Worm (Caenorhabditis elegans) whole organism, young adult: ENCODE results near the gene K11D12.13.

Experiments
- C17E4.6 ChIP-seq: fragments of 200-800 bp; sonication (Bioruptor generic); IDR thresholded peaks from 2 replicates; pipeline ENCODE4 v1.3.6; 2022; ENCODE audit warnings: missing genetic modification reagents, missing genetic modification characterization, missing compliant biosample characterization
- D2030.7 ChIP-seq: fragments of 200-800 bp; sonication (Bioruptor generic); IDR thresholded peaks from 2 replicates; pipeline ENCODE4 v1.3.6; 2022; ENCODE audit warnings: missing genetic modification reagents, missing genetic modification characterization, missing compliant biosample characterization
- F33H1.4 ChIP-seq: fragments of 200-800 bp; sonication (Bioruptor generic); IDR thresholded peaks from 2 replicates; pipeline ENCODE4 v1.3.6; 2022; ENCODE audit warnings: missing genetic modification reagents, missing genetic modification characterization, missing compliant biosample characterization
- F57C9.4 ChIP-seq: sonication (generic microtip); optimal IDR thresholded peaks from 2 replicates; lab custom pipeline; 2017; ENCODE audit warnings: mild to moderate bottlenecking, missing genetic modification characterization, missing compliant biosample characterization
- T26A5.8 ChIP-seq: sonication (generic microtip); optimal IDR thresholded peaks from 2 replicates; lab custom pipeline; 2016; ENCODE audit warnings: missing genetic modification characterization, missing compliant biosample characterization
- Y56A3A.18 ChIP-seq: fragments of 200-800 bp; sonication (Bioruptor generic); IDR thresholded peaks from 2 replicates; pipeline ENCODE4 v1.3.6; 2022; ENCODE audit warnings: missing genetic modification reagents, missing genetic modification characterization, missing compliant biosample characterization
- Y67H2A.10 ChIP-seq: fragments of 200-800 bp; sonication (Bioruptor generic); conservative IDR thresholded peaks from 2 replicates; pipeline ENCODE4 v1.3.6; 2022; ENCODE audit warnings: missing genetic modification reagents, missing genetic modification characterization, missing compliant biosample characterization
- ama-1 ChIP-seq, 3 experiments: fragments of 150-350 bp in 1 of 3; sonication (generic microtip) in 2 of 3; optimal IDR thresholded peaks; 2 replicates each; lab custom pipeline; 2014 to 2018; ENCODE audit warnings: missing biosample characterization in 2 of 3, missing genetic modification characterization in 2 of 3, missing genetic modification reagents in 2 of 3
- aptf-3 ChIP-seq: fragments of 200-800 bp; sonication (Bioruptor generic); IDR thresholded peaks from 2 replicates; pipeline ENCODE4 v1.3.6; 2022; ENCODE audit warnings: missing genetic modification characterization, missing compliant biosample characterization
- cebp-1 ChIP-seq, 2 experiments: fragments of 200-800 bp in 1 of 2; sonication (Bioruptor generic) in 1 of 2; sonication (generic microtip) in 1 of 2; IDR thresholded peaks in 1 of 2; optimal IDR thresholded peaks in 1 of 2; 2 replicates each; pipeline versions ENCODE4 v1.3.6 to Lab custom; 2017 to 2022; ENCODE audit warnings: missing compliant biosample characterization in 2 of 2, missing genetic modification characterization in 2 of 2, mild to moderate bottlenecking in 1 of 2, missing genetic modification reagents in 1 of 2, moderate library complexity in 1 of 2
- ceh-100 ChIP-seq: fragments of 200-800 bp; sonication (Bioruptor generic); IDR thresholded peaks from 2 replicates; pipeline ENCODE4 v1.3.6; 2022; ENCODE audit warnings: missing genetic modification reagents, missing genetic modification characterization, missing compliant biosample characterization
- dox-1 ChIP-seq: fragments of 200-800 bp; sonication (Bioruptor generic); IDR thresholded peaks from 2 replicates; pipeline ENCODE4 v1.3.6; 2022; ENCODE audit warnings: missing genetic modification reagents, missing genetic modification characterization, missing compliant biosample characterization
- egl-18 ChIP-seq: fragments of 200-800 bp; sonication (Bioruptor generic); IDR thresholded peaks from 2 replicates; pipeline ENCODE4 v1.3.6; 2022; ENCODE audit warnings: missing genetic modification reagents, missing genetic modification characterization, missing compliant biosample characterization
- hlh-26 ChIP-seq: fragments of 200-800 bp; sonication (Bioruptor generic); conservative IDR thresholded peaks from 2 replicates; pipeline ENCODE4 v1.3.6; 2022; ENCODE audit warnings: missing genetic modification reagents, missing genetic modification characterization, missing compliant biosample characterization
- hmg-1.2 ChIP-seq: fragments of 200-800 bp; sonication (Bioruptor generic); IDR thresholded peaks from 2 replicates; pipeline ENCODE4 v1.3.6; 2022; ENCODE audit warnings: missing genetic modification reagents, missing genetic modification characterization, missing compliant biosample characterization
- hsf-1 ChIP-seq: fragments of 200-800 bp; sonication (Bioruptor generic); IDR thresholded peaks from 2 replicates; pipeline ENCODE4 v1.3.6; 2022; ENCODE audit warnings: missing genetic modification reagents, missing genetic modification characterization, missing compliant biosample characterization
- let-526 ChIP-seq: fragments of 200-800 bp; sonication (Bioruptor generic); IDR thresholded peaks from 2 replicates; pipeline ENCODE4 v1.3.6; 2022; ENCODE audit warnings: missing genetic modification reagents, missing genetic modification characterization, missing compliant biosample characterization
- let-607 ChIP-seq, 2 experiments: fragments of 200-800 bp in 1 of 2; sonication (Bioruptor generic) in 1 of 2; sonication (generic microtip) in 1 of 2; optimal IDR thresholded peaks; 2 replicates each; lab custom pipeline; 2016 to 2018; ENCODE audit warnings: mild to moderate bottlenecking in 2 of 2, missing compliant biosample characterization in 2 of 2, missing genetic modification characterization in 2 of 2, moderate library complexity in 2 of 2, missing genotype in 1 of 2
- lin-26 ChIP-seq: fragments of 200-800 bp; sonication (Bioruptor generic); IDR thresholded peaks from 2 replicates; pipeline ENCODE4 v1.3.6; 2022; ENCODE audit warnings: missing genetic modification reagents, missing genetic modification characterization, missing compliant biosample characterization
- lin-40 ChIP-seq: sonication (generic microtip); optimal IDR thresholded peaks from 2 replicates; lab custom pipeline; 2016; ENCODE audit warnings: missing genetic modification characterization, mild to moderate bottlenecking, missing compliant biosample characterization, missing genotype, missing genetic modification reagents
- lir-1 ChIP-seq: fragments of 200-800 bp; sonication (Bioruptor generic); conservative IDR thresholded peaks from 2 replicates; pipeline ENCODE4 v1.3.6; 2022; ENCODE audit warnings: missing genetic modification reagents, missing genetic modification characterization, missing compliant biosample characterization
- lsl-1 ChIP-seq: fragments of 200-800 bp; sonication (Bioruptor generic); optimal IDR thresholded peaks from 2 replicates; lab custom pipeline; 2018; ENCODE audit warnings: mild to moderate bottlenecking, missing genetic modification characterization, moderate library complexity, missing compliant biosample characterization
- madf-10 ChIP-seq: sonication (generic microtip); optimal IDR thresholded peaks from 2 replicates; lab custom pipeline; 2016; ENCODE audit warnings: mild to moderate bottlenecking, missing genetic modification characterization, missing compliant biosample characterization
- madf-8 ChIP-seq: fragments of 200-800 bp; sonication (Bioruptor generic); conservative IDR thresholded peaks from 2 replicates; pipeline ENCODE4 v1.3.6; 2022; ENCODE audit warnings: missing genetic modification reagents, missing genetic modification characterization, missing compliant biosample characterization
- mel-28 ChIP-seq: sonication (generic microtip); optimal IDR thresholded peaks from 2 replicates; lab custom pipeline; 2016; ENCODE audit warnings: borderline replicate concordance, mild to moderate bottlenecking, missing genetic modification characterization, missing compliant biosample characterization
- mxl-1 ChIP-seq: sonication (generic microtip); optimal IDR thresholded peaks from 2 replicates; lab custom pipeline; 2016; ENCODE audit warnings: missing genetic modification characterization, missing compliant biosample characterization
- nfya-2 ChIP-seq: fragments of 200-800 bp; sonication (Bioruptor generic); IDR thresholded peaks from 2 replicates; pipeline ENCODE4 v1.3.6; 2022; ENCODE audit warnings: missing genetic modification reagents, missing genetic modification characterization, missing compliant biosample characterization
- nfyb-1 ChIP-seq: fragments of 200-800 bp; sonication (Bioruptor generic); IDR thresholded peaks from 2 replicates; pipeline ENCODE4 v1.3.6; 2022; ENCODE audit warnings: missing genetic modification reagents, missing genetic modification characterization, missing compliant biosample characterization
- nhr-179 ChIP-seq: sonication (generic microtip); optimal IDR thresholded peaks from 2 replicates; lab custom pipeline; 2016; ENCODE audit warnings: mild to moderate bottlenecking, missing genetic modification characterization, missing compliant biosample characterization
- nhr-80 ChIP-seq: sonication (generic microtip); optimal IDR thresholded peaks from 2 replicates; lab custom pipeline; 2016; ENCODE audit warnings: missing genetic modification characterization, missing compliant biosample characterization
- pha-4 ChIP-seq: fragments of 150-350 bp; sonication (generic microtip); optimal IDR thresholded peaks from 2 replicates; lab custom pipeline; 2014; ENCODE audit warnings: missing biosample characterization, missing genetic modification reagents, missing genetic modification characterization
- rcor-1 ChIP-seq: fragments of 200-800 bp; sonication (Bioruptor generic); IDR thresholded peaks from 2 replicates; pipeline ENCODE4 v1.3.6; 2022; ENCODE audit warnings: missing genetic modification reagents, missing genetic modification characterization, missing compliant biosample characterization
- snpc-1.1 ChIP-seq: sonication (generic microtip); optimal IDR thresholded peaks from 2 replicates; lab custom pipeline; 2017; ENCODE audit warnings: missing genetic modification characterization, mild to moderate bottlenecking, missing compliant biosample characterization, antibody characterized with exemption, moderate library complexity, missing genotype, missing genetic modification reagents; ENCODE audit not compliant: insufficient read depth
- somi-1 ChIP-seq: fragments of 200-800 bp; sonication (Bioruptor generic); optimal IDR thresholded peaks from 2 replicates; lab custom pipeline; 2018; ENCODE audit warnings: mild to moderate bottlenecking, missing genetic modification characterization, missing compliant biosample characterization
- sptf-2 ChIP-seq: fragments of 200-800 bp; sonication (Bioruptor generic); optimal IDR thresholded peaks from 2 replicates; lab custom pipeline; 2018; ENCODE audit warnings: mild to moderate bottlenecking, missing genetic modification characterization, missing compliant biosample characterization
- tbp1 ChIP-seq: fragments of 200-800 bp; sonication (Bioruptor generic); optimal IDR thresholded peaks from 2 replicates; lab custom pipeline; 2018; ENCODE audit warnings: mild to moderate bottlenecking, missing genetic modification characterization, missing compliant biosample characterization
- tbx-9 ChIP-seq: sonication (generic microtip); optimal IDR thresholded peaks from 2 replicates; lab custom pipeline; 2016; ENCODE audit warnings: borderline replicate concordance, missing genetic modification characterization, inconsistent platforms, missing compliant biosample characterization
- unc-130 ChIP-seq: sonication (generic microtip); optimal IDR thresholded peaks from 2 replicates; lab custom pipeline; 2016; ENCODE audit warnings: missing genetic modification reagents, missing genetic modification characterization, missing compliant biosample characterization
- unc-62 ChIP-seq: fragments of 150-350 bp; optimal IDR thresholded peaks from 2 replicates; lab custom pipeline; 2014; ENCODE audit warnings: missing biosample characterization, missing genetic modification reagents, missing genetic modification characterization
- zfh-2 ChIP-seq: fragments of 200-800 bp; sonication (Bioruptor generic); conservative IDR thresholded peaks from 2 replicates; pipeline ENCODE4 v1.3.6; 2022; ENCODE audit warnings: missing genetic modification reagents, missing genetic modification characterization, missing compliant biosample characterization
- zim-3 ChIP-seq: sonication (generic microtip); optimal IDR thresholded peaks from 2 replicates; lab custom pipeline; 2017; ENCODE audit warnings: mild to moderate bottlenecking, missing genetic modification characterization, moderate library complexity, missing compliant biosample characterization
- ztf-18 ChIP-seq: sonication (generic microtip); optimal IDR thresholded peaks from 2 replicates; lab custom pipeline; 2016; ENCODE audit warnings: missing genotype, mild to moderate bottlenecking, missing genetic modification characterization, missing compliant biosample characterization
- ztf-26 ChIP-seq: sonication (generic microtip); optimal IDR thresholded peaks from 2 replicates; lab custom pipeline; 2017; ENCODE audit warnings: missing genetic modification characterization, missing compliant biosample characterization
- ztf-3 ChIP-seq: fragments of 200-800 bp; sonication (Bioruptor generic); optimal IDR thresholded peaks from 2 replicates; lab custom pipeline; 2018; ENCODE audit warnings: mild to moderate bottlenecking, missing genetic modification characterization, missing compliant biosample characterization

K11D12.13 gene

ce11 chrV:5031764-5032163 is 1.4 kb upstream of the K11D12.13 start:
- TF ChIP-seq unc-130 (GFP tag; lab: Kevin White, UChicago) (no peak), aptf-3 (GFP tag; lab: Robert Waterston, UW) (no peak), ztf-26 (tag; lab: Kevin White, UChicago) (no peak), F33H1.4 (GFP tag; lab: Robert Waterston, UW) (no peak)

- no peak for TF ChIP-seq lin-26
- TF ChIP-seq nhr-80 (tag; lab: Kevin White, UChicago), result peak; percentile 35
- no peak for TF ChIP-seq snpc-1.1 (tag; lab: Kevin White, UChicago)
- TF ChIP-seq cebp-1 (GFP tag; IDR thresholded peaks at IDR 0.05; lab: Robert Waterston, UW), result no peak
- peak; percentile 34 for TF ChIP-seq cebp-1 (tag; optimal IDR thresholded peaks at IDR 0.05; lab: Kevin White, UChicago)
- no peak for TF ChIP-seq ztf-3
- peak; percentile 63; the same call in 1 of the 2 replicates for TF ChIP-seq hmg-1.2 (GFP tag; lab: Robert Waterston, UW)
- no peak for TF ChIP-seq rcor-1 (GFP tag; lab: Robert Waterston, UW)
- TF ChIP-seq let-607 (tag; optimal IDR thresholded peaks at IDR 0.05; lab: Kevin White, UChicago), result no peak
- TF ChIP-seq nfyb-1 (GFP tag; lab: Robert Waterston, UW), result no peak
- TF ChIP-seq somi-1, result peak; percentile 17
- TF ChIP-seq let-526 (GFP tag; lab: Robert Waterston, UW), result 0 out of 2 replicates have a peak, but pooled peaks have one; percentile 55
- TF ChIP-seq, all 124 proteins: peak for 5
Observed at ce11 chrV:5032176-5032575, 1.0 kb upstream of the K11D12.13 start.

DNA sequence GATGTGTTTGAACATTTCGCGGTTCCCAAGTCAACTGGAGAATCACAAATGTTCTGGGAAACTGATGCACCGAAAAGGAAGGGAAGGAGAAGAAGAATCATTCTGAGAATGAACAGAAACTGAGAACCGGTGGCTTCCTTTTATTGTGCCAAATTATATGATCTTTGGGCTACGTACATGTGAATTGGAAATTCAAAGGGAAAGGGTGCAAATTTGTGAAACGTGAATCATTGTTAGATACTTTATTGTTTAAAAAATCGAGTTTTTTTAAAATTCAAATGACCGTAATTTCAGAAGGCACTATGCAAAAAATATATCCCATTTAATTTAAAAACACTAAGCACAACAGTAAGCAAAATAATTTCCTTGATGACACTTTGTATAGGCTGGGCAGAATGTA is 1.9 kb downstream of the K11D12.13 start, which contains the start of gene K11D12.6:
TSS of gene K11D12.6 (minus strand) at position 101 of the 400 bp plus-strand sequence.
- TF ChIP-seq zfh-2 (no peak), madf-10 (tag; lab: Kevin White, UChicago) (no peak), hlh-26 (GFP tag; lab: Robert Waterston, UW) (no peak), T26A5.8 (tag; lab: Kevin White, UChicago) (no peak), unc-62 (GFP tag; lab: Kevin White, UChicago) (no peak), hmg-1.2 (GFP tag; lab: Robert Waterston, UW) (no peak), Y56A3A.18 (GFP tag; lab: Robert Waterston, UW) (no peak), mxl-1 (tag; lab: Kevin White, UChicago) (no peak), lsl-1 (GFP tag; lab: Kevin White, UChicago) (no peak), nhr-179 (tag; lab: Kevin White, UChicago) (no peak), sptf-2 (GFP tag; lab: Kevin White, UChicago) (no peak), ceh-100 (GFP tag; lab: Robert Waterston, UW) (no peak), F57C9.4 (tag; lab: Kevin White, UChicago) (no peak), Y67H2A.10 (GFP tag; lab: Robert Waterston, UW) (no peak), zim-3 (tag; lab: Kevin White, UChicago) (no peak), C17E4.6 (no peak), lin-40 (no peak), mel-28 (no peak)

ce11 chrV:5036364-5036763 is 3.2 kb downstream of the K11D12.13 start, which contains the start of gene K11D12.7:
TSS of gene K11D12.7 (minus strand) at chrV:5036464.
- TF ChIP-seq egl-18 (GFP tag; lab: Robert Waterston, UW), result no peak
- TF ChIP-seq D2030.7 (GFP tag; lab: Robert Waterston, UW), result no peak
- no peak for TF ChIP-seq nfya-2
- no peak for TF ChIP-seq ztf-18 (tag; lab: Kevin White, UChicago)
- no peak for TF ChIP-seq ama-1 (optimal IDR thresholded peaks at IDR 0.05; lab: Kevin White, UChicago)
- TF ChIP-seq ama-1 (GFP tag; optimal IDR thresholded peaks at IDR 0.05; lab: Kevin White, UChicago), result no peak
- TF ChIP-seq hsf-1 (GFP tag; lab: Robert Waterston, UW), result no peak
- no peak for TF ChIP-seq tbp1 (GFP tag; lab: Kevin White, UChicago)
- TF ChIP-seq dox-1 (GFP tag; lab: Robert Waterston, UW), result no peak
- no peak for TF ChIP-seq tbx-9 (tag; lab: Kevin White, UChicago)
- no peak for TF ChIP-seq pha-4 (tag; lab: Kevin White, UChicago)
- no peak for TF ChIP-seq lir-1 (GFP tag; lab: Robert Waterston, UW)
- no peak for TF ChIP-seq madf-8 (GFP tag; lab: Robert Waterston, UW)
